Worm (Caenorhabditis elegans) whole organism, L1 larva: Measurements from ENCODE around the gene R10E11.5.

ENCODE experiments used
- fos-1 ChIP-seq: fragments of 150-350 bp; optimal IDR thresholded peaks from 2 replicates; lab custom pipeline; 2014; ENCODE audit warnings: missing biosample characterization, missing genetic modification characterization
- lin-13 ChIP-seq: fragments of 150-350 bp; optimal IDR thresholded peaks from 2 replicates; lab custom pipeline; 2014; ENCODE audit warnings: missing biosample characterization, missing genetic modification reagents, missing genetic modification characterization

DNA sequence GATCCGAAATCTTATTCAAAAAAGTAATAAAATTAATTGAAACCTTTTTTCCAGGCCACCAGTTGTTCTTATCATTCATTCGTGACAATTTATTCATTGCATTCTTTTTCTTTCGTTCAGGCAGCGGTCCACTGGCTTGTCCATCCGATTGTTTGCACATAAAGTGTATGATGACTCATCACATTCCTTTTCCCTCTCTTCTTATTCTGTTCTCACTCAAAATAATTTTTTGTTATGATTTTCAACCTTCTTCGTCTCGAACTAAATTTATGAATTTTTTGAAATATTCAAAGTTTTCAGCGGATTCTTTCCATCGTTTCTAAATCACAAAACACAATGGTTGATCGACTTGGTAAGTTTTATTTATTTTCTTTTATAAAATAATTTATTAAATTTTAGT is 41.0 kb upstream of the R10E11.5 start, which contains the start of gene ZK632.12:
- TF ChIP-seq fos-1 (tag; lab: Kevin White, UChicago) (no peak), lin-13 (no peak)
